Fruit fly (Drosophila melanogaster) whole organism, embryonic: ENCODE data around the gene CG43867.
A peak's percentile ranks its signal among the peaks of the same experiment; 100 is the strongest.

Experiments used
- BEAF-32 ChIP-seq: fragments of 200-800 bp; sonication (Bioruptor generic); optimal IDR thresholded peaks from 3 replicates; lab custom pipeline; 2017; ENCODE audit warnings: missing biosample characterization, missing genetic modification characterization, mild to moderate bottlenecking, moderate library complexity, missing genetic modification reagents
- CG10274 ChIP-seq: fragments of 200-800 bp; sonication (Bioruptor generic); optimal IDR thresholded peaks from 3 replicates; lab custom pipeline; 2017; ENCODE audit warnings: missing biosample characterization, mild to moderate bottlenecking, missing genetic modification characterization
- CG10366 ChIP-seq: fragments of 200-800 bp; sonication (Bioruptor generic); IDR thresholded peaks from 2 replicates; pipeline ENCODE4 v1.3.6; 2022; ENCODE audit warnings: missing biosample characterization, missing genetic modification characterization
- CG1233 ChIP-seq: fragments of 200-800 bp; sonication (Bioruptor generic); optimal IDR thresholded peaks from 4 replicates; lab custom pipeline; 2018; ENCODE audit warnings: missing biosample characterization, mild to moderate bottlenecking, missing genetic modification characterization
- CG12659 ChIP-seq: fragments of 200-800 bp; sonication (Bioruptor generic); optimal IDR thresholded peaks from 3 replicates; lab custom pipeline; 2017; ENCODE audit warnings: mild to moderate bottlenecking, missing biosample characterization, missing genetic modification reagents, missing genetic modification characterization
- CG13624 ChIP-seq: fragments of 200-800 bp; sonication (Bioruptor generic); optimal IDR thresholded peaks from 2 replicates; lab custom pipeline; 2016; ENCODE audit warnings: missing biosample characterization, missing genetic modification characterization
- CG13894 ChIP-seq: fragments of 200-800 bp; sonication (Bioruptor generic); optimal IDR thresholded peaks from 3 replicates; lab custom pipeline; 2018; ENCODE audit warnings: missing biosample characterization, mild to moderate bottlenecking, missing genetic modification characterization, moderate library complexity
- CG14014 ChIP-seq: fragments of 200-800 bp; sonication (Bioruptor generic); IDR thresholded peaks from 2 replicates; pipeline ENCODE4 v1.3.6; 2022; ENCODE audit warnings: missing biosample characterization, missing genetic modification characterization
- CG14050 ChIP-seq: fragments of 200-800 bp; sonication (Bioruptor generic); IDR thresholded peaks from 3 replicates; pipeline ENCODE4 v1.3.6; 2022; ENCODE audit warnings: missing biosample characterization, missing genetic modification characterization
- CG15269 ChIP-seq: fragments of 200-800 bp; sonication (Bioruptor generic); optimal IDR thresholded peaks from 2 replicates; lab custom pipeline; 2018; ENCODE audit warnings: missing biosample characterization, mild to moderate bottlenecking, missing genetic modification characterization, moderate library complexity
- CG17361 ChIP-seq: fragments of 200-800 bp; sonication (Bioruptor generic); IDR thresholded peaks from 3 replicates; pipeline ENCODE4 v1.3.6; 2022; ENCODE audit warnings: missing biosample characterization, missing genetic modification characterization
- CG18262 ChIP-seq: fragments of 200-800 bp; optimal IDR thresholded peaks from 3 replicates; lab custom pipeline; 2019; ENCODE audit warnings: missing biosample characterization, mild to moderate bottlenecking, missing genetic modification characterization, moderate library complexity
- CG30403 ChIP-seq: fragments of 200-800 bp; sonication (Bioruptor generic); optimal IDR thresholded peaks from 3 replicates; lab custom pipeline; 2016; ENCODE audit warnings: missing biosample characterization, missing genetic modification characterization
- CG42726 ChIP-seq: fragments of 200-800 bp; sonication (Bioruptor generic); IDR thresholded peaks from 2 replicates; pipeline ENCODE4 v1.3.6; 2022; ENCODE audit warnings: missing biosample characterization, missing genetic modification characterization; ENCODE audit not compliant: partially characterized antibody
- CG43689 ChIP-seq: fragments of 200-800 bp; sonication (Bioruptor generic); IDR thresholded peaks from 2 replicates; pipeline ENCODE4 v1.3.6; 2022; ENCODE audit warnings: missing biosample characterization, missing genetic modification characterization
- CG7357 ChIP-seq: fragments of 200-800 bp; sonication (Bioruptor generic); IDR thresholded peaks from 3 replicates; pipeline ENCODE4 v1.3.6; 2022; ENCODE audit warnings: missing biosample characterization, missing genetic modification characterization
- CG7745 ChIP-seq: fragments of 200-800 bp; sonication (Bioruptor generic); optimal IDR thresholded peaks from 2 replicates; lab custom pipeline; 2018; ENCODE audit warnings: missing biosample characterization, mild to moderate bottlenecking, missing genetic modification characterization, moderate library complexity
- CG8478 ChIP-seq: fragments of >200 bp; optimal IDR thresholded peaks from 2 replicates; lab custom pipeline; 2018
- CG9817 ChIP-seq: fragments of 200-800 bp; sonication (Bioruptor generic); optimal IDR thresholded peaks from 2 replicates; lab custom pipeline; 2018; ENCODE audit warnings: missing biosample characterization, mild to moderate bottlenecking, missing genetic modification characterization, moderate library complexity
- CG9876 ChIP-seq: fragments of 200-800 bp; sonication (Bioruptor generic); optimal IDR thresholded peaks from 2 replicates; lab custom pipeline; 2016; ENCODE audit warnings: missing biosample characterization, missing genetic modification characterization
- CTCF ChIP-seq: fragments of 200-800 bp; sonication (Bioruptor generic); optimal IDR thresholded peaks from 2 replicates; lab custom pipeline; 2017; ENCODE audit warnings: missing biosample characterization, mild to moderate bottlenecking, missing genetic modification characterization, moderate library complexity
- D19B ChIP-seq: fragments of 200-800 bp; sonication (Bioruptor generic); optimal IDR thresholded peaks from 2 replicates; lab custom pipeline; 2017; ENCODE audit warnings: missing biosample characterization, mild to moderate bottlenecking, missing genetic modification characterization
- E2f1 ChIP-seq: fragments of 200-800 bp; sonication (Bioruptor generic); IDR thresholded peaks from 2 replicates; pipeline ENCODE4 v1.3.6; 2022; ENCODE audit warnings: missing biosample characterization, missing genetic modification characterization
- Fer3 ChIP-seq: fragments of 200-800 bp; sonication (Bioruptor generic); optimal IDR thresholded peaks from 2 replicates; lab custom pipeline; 2018; ENCODE audit warnings: missing biosample characterization, mild to moderate bottlenecking, missing genetic modification characterization, moderate library complexity
- Mad ChIP-seq: fragments of 200-800 bp; sonication (Bioruptor generic); optimal IDR thresholded peaks from 2 replicates; lab custom pipeline; 2016; ENCODE audit warnings: missing biosample characterization, missing genetic modification characterization
- Sry-β ChIP-seq: fragments of 200-800 bp; sonication (Bioruptor generic); optimal IDR thresholded peaks from 2 replicates; lab custom pipeline; 2018; ENCODE audit warnings: missing biosample characterization, mild to moderate bottlenecking, missing genetic modification characterization, moderate library complexity
- Sry-δ ChIP-seq: fragments of 200-800 bp; sonication (Bioruptor generic); optimal IDR thresholded peaks from 2 replicates; lab custom pipeline; 2016; ENCODE audit warnings: missing biosample characterization, missing genetic modification characterization
- Ssrp ChIP-seq: fragments of 200-800 bp; sonication (Bioruptor generic); optimal IDR thresholded peaks from 2 replicates; lab custom pipeline; 2018; ENCODE audit warnings: missing biosample characterization, mild to moderate bottlenecking, missing genetic modification characterization, moderate library complexity
- TFAM ChIP-seq: fragments of 200-800 bp; sonication (Bioruptor generic); optimal IDR thresholded peaks from 2 replicates; lab custom pipeline; 2017; ENCODE audit warnings: missing biosample characterization, missing genetic modification characterization, inconsistent platforms
- bab2 ChIP-seq: fragments of 200-800 bp; sonication (Bioruptor generic); optimal IDR thresholded peaks from 2 replicates; lab custom pipeline; 2016; ENCODE audit warnings: missing biosample characterization, missing genetic modification characterization
- br ChIP-seq: fragments of >200 bp; optimal IDR thresholded peaks from 2 replicates; lab custom pipeline; 2017
- btn ChIP-seq: fragments of 200-800 bp; sonication (Bioruptor generic); optimal IDR thresholded peaks from 2 replicates; lab custom pipeline; 2016; ENCODE audit warnings: missing biosample characterization, missing genetic modification characterization
- cad ChIP-seq: fragments of >200 bp; optimal IDR thresholded peaks from 2 replicates; lab custom pipeline; 2017; ENCODE audit warnings: missing biosample characterization, missing genetic modification characterization
- caup ChIP-seq: fragments of 200-800 bp; sonication (Bioruptor generic); optimal IDR thresholded peaks from 3 replicates; lab custom pipeline; 2017; ENCODE audit warnings: missing biosample characterization, mild to moderate bottlenecking, missing genetic modification characterization, moderate library complexity; ENCODE audit not compliant: severe bottlenecking
- dmrt11E ChIP-seq: fragments of 200-800 bp; sonication (Bioruptor generic); optimal IDR thresholded peaks from 3 replicates; lab custom pipeline; 2018; ENCODE audit warnings: missing biosample characterization, mild to moderate bottlenecking, missing genetic modification characterization, moderate library complexity
- dysf ChIP-seq: fragments of 200-800 bp; sonication (Bioruptor generic); IDR thresholded peaks from 3 replicates; pipeline ENCODE4 v1.3.6; 2022; ENCODE audit warnings: missing biosample characterization, missing genetic modification characterization
- ems ChIP-seq: fragments of 200-800 bp; sonication (Bioruptor generic); optimal IDR thresholded peaks from 3 replicates; lab custom pipeline; 2016; ENCODE audit warnings: missing biosample characterization, missing genetic modification characterization
- en ChIP-seq: fragments of 200-800 bp; sonication (Bioruptor generic); optimal IDR thresholded peaks from 2 replicates; lab custom pipeline; 2016; ENCODE audit warnings: missing biosample characterization, missing genetic modification characterization
- eve ChIP-seq, 2 experiments: fragments of >200 bp; optimal IDR thresholded peaks; 2 replicates each; lab custom pipeline; 2017; ENCODE audit warnings: missing biosample characterization in 2 of 2, missing genetic modification characterization in 2 of 2
- ind ChIP-seq: fragments of 200-800 bp; sonication (Bioruptor generic); optimal IDR thresholded peaks from 3 replicates; lab custom pipeline; 2016; ENCODE audit warnings: missing biosample characterization, missing genetic modification characterization
- jumu ChIP-seq: fragments of 200-800 bp; sonication (Bioruptor generic); optimal IDR thresholded peaks from 3 replicates; lab custom pipeline; 2016; ENCODE audit warnings: missing biosample characterization, missing genetic modification characterization
- mirr ChIP-seq: fragments of 200-800 bp; sonication (Bioruptor generic); optimal IDR thresholded peaks from 3 replicates; lab custom pipeline; 2018; ENCODE audit warnings: missing biosample characterization, mild to moderate bottlenecking, missing genetic modification characterization
- oc ChIP-seq: fragments of 200-800 bp; sonication (Bioruptor generic); optimal IDR thresholded peaks from 2 replicates; lab custom pipeline; 2018; ENCODE audit warnings: missing biosample characterization, mild to moderate bottlenecking, missing genetic modification characterization, moderate library complexity
- pnt ChIP-seq: fragments of 200-800 bp; sonication (Bioruptor generic); optimal IDR thresholded peaks from 3 replicates; lab custom pipeline; 2016; ENCODE audit warnings: missing biosample characterization, missing genetic modification characterization
- run ChIP-seq: fragments of 200-800 bp; sonication (Bioruptor generic); optimal IDR thresholded peaks from 3 replicates; lab custom pipeline; 2018; ENCODE audit warnings: missing biosample characterization, mild to moderate bottlenecking, missing genetic modification characterization
- sens ChIP-seq: fragments of 200-800 bp; sonication (Bioruptor generic); peaks from one replicate; lab custom pipeline; 2016; ENCODE audit warnings: missing biosample characterization, missing genetic modification characterization
- seq ChIP-seq: fragments of 200-800 bp; sonication (Bioruptor generic); IDR thresholded peaks from 2 replicates; pipeline ENCODE4 v1.3.6; 2022; ENCODE audit warnings: missing biosample characterization, missing genetic modification characterization
- so ChIP-seq: fragments of 200-800 bp; sonication (Bioruptor generic); IDR thresholded peaks from 3 replicates; pipeline ENCODE4 v1.3.6; 2022; ENCODE audit warnings: missing biosample characterization, missing genetic modification characterization
- sob ChIP-seq: fragments of 200-800 bp; sonication (Bioruptor generic); IDR thresholded peaks from 2 replicates; pipeline ENCODE4 v1.3.6; 2022; ENCODE audit warnings: missing biosample characterization, missing genetic modification characterization
- sr ChIP-seq: fragments of 200-800 bp; sonication (Bioruptor generic); IDR thresholded peaks from 3 replicates; pipeline ENCODE4 v1.3.6; 2022; ENCODE audit warnings: missing biosample characterization, missing genetic modification characterization
- tin ChIP-seq: fragments of 200-800 bp; sonication (Bioruptor generic); optimal IDR thresholded peaks from 3 replicates; lab custom pipeline; 2016; ENCODE audit warnings: missing biosample characterization, missing genetic modification characterization
- ttk ChIP-seq: fragments of 200-800 bp; sonication (Bioruptor generic); IDR thresholded peaks from 2 replicates; pipeline ENCODE4 v2.1.2; 2022; ENCODE audit warnings: missing biosample characterization, missing genetic modification characterization
- vvl ChIP-seq: fragments of 200-800 bp; sonication (Bioruptor generic); IDR thresholded peaks from 2 replicates; pipeline ENCODE4 v1.3.6; 2022; ENCODE audit warnings: missing biosample characterization, missing genetic modification characterization
- wdn ChIP-seq: fragments of 200-800 bp; sonication (Bioruptor generic); IDR thresholded peaks from 2 replicates; pipeline ENCODE4 v1.3.6; 2022; ENCODE audit warnings: missing biosample characterization, missing genetic modification characterization

Gene CG43867

dm6 chrX:843489-843888 lies 84.3 kb downstream of the CG43867 start (continued):
- TF ChIP-seq Sry-β (no peak), jumu (no peak), CG14050 (GFP tag; lab: Robert Waterston, UW) (no peak), bab2 (GFP tag; lab: Kevin White, UChicago) (no peak), CG7357 (no peak), run (tag; lab: Kevin White, UChicago) (no peak), CG17361 (peak; percentile 65; the same call in 2 of the 3 replicates), eve (GFP tag; optimal IDR thresholded peaks at IDR 0.05; lab: Kevin White, UChicago) (peak in 1 of 2 experiments; percentile 4), CG10274 (GFP tag; lab: Kevin White, UChicago) (no peak), sens (GFP tag; lab: Kevin White, UChicago) (peak; percentile 84), ttk (GFP tag; lab: Robert Waterston, UW) (no peak), BEAF-32 (no peak), CG30403 (peak; percentile 45), CG13894 (tag; lab: Kevin White, UChicago) (no peak), dmrt11E (peak; percentile 36), CG9876 (GFP tag; lab: Kevin White, UChicago) (no peak), CG8478 (lab: Kevin White, UChicago) (peak; percentile 66), oc (tag; lab: Kevin White, UChicago) (no peak), CG15269 (tag; lab: Kevin White, UChicago) (peak; percentile 1), en (no peak), caup (no peak), E2f1 (no peak), Fer3 (tag; lab: Kevin White, UChicago) (no peak), CG1233 (GFP tag; lab: Kevin White, UChicago) (no peak), btn (GFP tag; lab: Kevin White, UChicago) (no peak), vvl (GFP tag; lab: Robert Waterston, UW) (peak; percentile 26; the same call in 1 of the 2 replicates), ind (GFP tag; lab: Kevin White, UChicago) (peak; percentile 25), so (GFP tag; lab: Robert Waterston, UW) (no peak), sr (GFP tag; lab: Robert Waterston, UW) (no peak), CG13624 (GFP tag; lab: Kevin White, UChicago) (no peak), CG18262 (tag; lab: Kevin White, UChicago) (no peak), CG43689 (no peak), wdn (GFP tag; lab: Robert Waterston, UW) (0 out of 2 replicates have a peak, but pooled peaks have one; percentile 31), CG42726 (GFP tag; lab: Robert Waterston, UW) (no peak), CTCF (GFP tag; lab: Kevin White, UChicago) (peak; percentile 92), ems (GFP tag; lab: Kevin White, UChicago) (no peak), CG14014 (no peak), seq (GFP tag; lab: Robert Waterston, UW) (no peak), CG10366 (no peak; the same call in 1 of the 2 replicates), cad (no peak), D19B (GFP tag; lab: Kevin White, UChicago) (peak; percentile 65), CG12659 (peak; percentile 10), tin (GFP tag; lab: Kevin White, UChicago) (no peak), Mad (no peak), sob (GFP tag; lab: Robert Waterston, UW) (no peak), Ssrp (tag; lab: Kevin White, UChicago) (peak; percentile 14), dysf (GFP tag; lab: Robert Waterston, UW) (no peak), TFAM (no peak), CG9817 (tag; lab: Kevin White, UChicago) (peak; percentile 25), Sry-δ (GFP tag; lab: Kevin White, UChicago) (no peak), pnt (peak; percentile 7), br (lab: Kevin White, UChicago) (no peak), mirr (no peak), CG7745 (tag; lab: Kevin White, UChicago) (no peak)
